Fruit fly (Drosophila melanogaster) whole organism, embryonic: ENCODE results near the gene Ilp5.

Experiments used
- ATbp ChIP-seq: fragments of 200-800 bp; sonication (Bioruptor generic); optimal IDR thresholded peaks from 2 replicates; lab custom pipeline; 2017; ENCODE audit warnings: missing biosample characterization, mild to moderate bottlenecking, missing genetic modification characterization, missing genetic modification reagents
- Ada2b ChIP-seq: fragments of 200-800 bp; sonication (Bioruptor generic); IDR thresholded peaks from 2 replicates; pipeline ENCODE4 v1.3.6; 2022; ENCODE audit warnings: missing biosample characterization, missing genetic modification characterization
- Awh ChIP-seq: fragments of 200-800 bp; sonication (Bioruptor generic); IDR thresholded peaks from 2 replicates; pipeline ENCODE4, ENCODE4 v1.3.6; 2022; ENCODE audit warnings: missing biosample characterization, missing genetic modification characterization
- CG10543 ChIP-seq: fragments of 200-800 bp; sonication (Bioruptor generic); optimal IDR thresholded peaks from 3 replicates; lab custom pipeline; 2017; ENCODE audit warnings: missing biosample characterization, mild to moderate bottlenecking, missing genetic modification characterization, moderate library complexity
- CG10654 ChIP-seq: fragments of 200-800 bp; sonication (Bioruptor generic); optimal IDR thresholded peaks from 2 replicates; lab custom pipeline; 2016; ENCODE audit warnings: missing biosample characterization, missing genetic modification characterization
- CG11247 ChIP-seq: fragments of 200-800 bp; sonication (Bioruptor generic); IDR thresholded peaks from 2 replicates; pipeline ENCODE4 v1.3.6; 2022; ENCODE audit warnings: missing biosample characterization, missing genetic modification characterization
- CG17568 ChIP-seq: fragments of 200-800 bp; sonication (Bioruptor generic); optimal IDR thresholded peaks from 2 replicates; lab custom pipeline; 2018; ENCODE audit warnings: missing biosample characterization, mild to moderate bottlenecking, missing genetic modification characterization, moderate library complexity
- CG17829 ChIP-seq: fragments of 200-800 bp; optimal IDR thresholded peaks from 2 replicates; lab custom pipeline; 2019; ENCODE audit warnings: missing biosample characterization, mild to moderate bottlenecking, missing genetic modification characterization, moderate library complexity
- CG2199 ChIP-seq: fragments of 200-800 bp; sonication (Bioruptor generic); IDR thresholded peaks from 3 replicates; pipeline ENCODE4 v1.3.6; 2022; ENCODE audit warnings: missing biosample characterization, missing genetic modification characterization
- CG30431 ChIP-seq: fragments of 200-800 bp; sonication (Bioruptor generic); optimal IDR thresholded peaks from 2 replicates; lab custom pipeline; 2017; ENCODE audit warnings: missing biosample characterization, missing genetic modification characterization
- CG4282 ChIP-seq: fragments of 200-800 bp; sonication (Bioruptor generic); optimal IDR thresholded peaks from 2 replicates; lab custom pipeline; 2016; ENCODE audit warnings: missing biosample characterization, missing genetic modification characterization
- CG8478 ChIP-seq: fragments of >200 bp; optimal IDR thresholded peaks from 2 replicates; lab custom pipeline; 2018
- CHES-1-like ChIP-seq: fragments of 200-800 bp; sonication (Bioruptor generic); optimal IDR thresholded peaks from 2 replicates; lab custom pipeline; 2016; ENCODE audit warnings: missing biosample characterization, missing genetic modification characterization
- D19B ChIP-seq: fragments of 200-800 bp; sonication (Bioruptor generic); optimal IDR thresholded peaks from 2 replicates; lab custom pipeline; 2017; ENCODE audit warnings: missing biosample characterization, mild to moderate bottlenecking, missing genetic modification characterization
- Dip3 ChIP-seq: fragments of 200-800 bp; sonication (Bioruptor generic); optimal IDR thresholded peaks from 3 replicates; lab custom pipeline; 2016; ENCODE audit warnings: missing biosample characterization, missing genetic modification characterization
- E2f2 ChIP-seq: fragments of 200-800 bp; sonication (Bioruptor generic); IDR thresholded peaks from 2 replicates; pipeline ENCODE4 v1.3.6; 2022; ENCODE audit warnings: missing biosample characterization, missing genetic modification characterization
- Fer1 ChIP-seq: fragments of 200-800 bp; sonication (Bioruptor generic); optimal IDR thresholded peaks from 2 replicates; lab custom pipeline; 2017; ENCODE audit warnings: missing biosample characterization, mild to moderate bottlenecking, missing genetic modification characterization
- HHEX ChIP-seq: fragments of 200-800 bp; sonication (Bioruptor generic); optimal IDR thresholded peaks from 3 replicates; lab custom pipeline; 2017; ENCODE audit warnings: missing biosample characterization, mild to moderate bottlenecking, missing genetic modification characterization, missing genetic modification reagents
- HmgD ChIP-seq: fragments of 200-800 bp; sonication (Bioruptor generic); optimal IDR thresholded peaks from 3 replicates; lab custom pipeline; 2016; ENCODE audit warnings: missing biosample characterization, missing genetic modification characterization
- Kr ChIP-seq: fragments of 200-800 bp; sonication (Bioruptor generic); optimal IDR thresholded peaks from 2 replicates; lab custom pipeline; 2017; ENCODE audit warnings: missing biosample characterization, mild to moderate bottlenecking, missing genetic modification characterization
- Lhr ChIP-seq: fragments of 200-800 bp; sonication (Bioruptor generic); optimal IDR thresholded peaks from 3 replicates; lab custom pipeline; 2017; ENCODE audit warnings: mild to moderate bottlenecking, missing biosample characterization, missing genetic modification reagents, missing genetic modification characterization
- Meics ChIP-seq: fragments of 200-800 bp; sonication (Bioruptor generic); optimal IDR thresholded peaks from 2 replicates; lab custom pipeline; 2017; ENCODE audit warnings: missing biosample characterization, mild to moderate bottlenecking, missing genetic modification characterization
- Mes4 ChIP-seq: fragments of 200-800 bp; sonication (Bioruptor generic); optimal IDR thresholded peaks from 2 replicates; lab custom pipeline; 2016; ENCODE audit warnings: missing biosample characterization, missing genetic modification characterization
- NC2β ChIP-seq: fragments of 200-800 bp; sonication (Bioruptor generic); optimal IDR thresholded peaks from 2 replicates; lab custom pipeline; 2016; ENCODE audit warnings: missing biosample characterization, missing genetic modification characterization
- Neu2 ChIP-seq: fragments of 200-800 bp; sonication (Bioruptor generic); optimal IDR thresholded peaks from 3 replicates; lab custom pipeline; 2016; ENCODE audit warnings: missing biosample characterization, missing genetic modification characterization, borderline replicate concordance
- Nf-YC ChIP-seq: fragments of 200-800 bp; optimal IDR thresholded peaks from 3 replicates; lab custom pipeline; 2019; ENCODE audit warnings: missing biosample characterization, mild to moderate bottlenecking, missing genetic modification characterization, moderate library complexity
- Tbp ChIP-seq: fragments of >200 bp; optimal IDR thresholded peaks from 2 replicates; lab custom pipeline; 2018; ENCODE audit warnings: missing biosample characterization, missing genetic modification characterization
- az2 ChIP-seq: fragments of 200-800 bp; sonication (Bioruptor generic); optimal IDR thresholded peaks from 3 replicates; lab custom pipeline; 2016; ENCODE audit warnings: missing biosample characterization, missing genetic modification characterization
- bab2 ChIP-seq: fragments of 200-800 bp; sonication (Bioruptor generic); optimal IDR thresholded peaks from 2 replicates; lab custom pipeline; 2016; ENCODE audit warnings: missing biosample characterization, missing genetic modification characterization
- bbx ChIP-seq: fragments of 200-800 bp; sonication (Bioruptor generic); IDR thresholded peaks from 2 replicates; pipeline ENCODE4 v1.3.6; 2022; ENCODE audit warnings: missing biosample characterization, missing genetic modification characterization; ENCODE audit not compliant: partially characterized antibody
- bowl ChIP-seq: fragments of 200-800 bp; sonication (Bioruptor generic); IDR thresholded peaks from 2 replicates; pipeline ENCODE4 v1.3.6; 2022; ENCODE audit warnings: missing biosample characterization, missing genetic modification characterization
- bsh ChIP-seq, 2 experiments: fragments of 200-800 bp; sonication (Bioruptor generic); optimal IDR thresholded peaks; 2 replicates each; lab custom pipeline; 2017 to 2018; ENCODE audit warnings: mild to moderate bottlenecking in 2 of 2, missing biosample characterization in 2 of 2, missing genetic modification characterization in 2 of 2, moderate library complexity in 1 of 2
- chm ChIP-seq: fragments of 200-800 bp; sonication (Bioruptor generic); IDR thresholded peaks from 2 replicates; pipeline ENCODE4 v1.3.6; 2022; ENCODE audit warnings: missing biosample characterization, missing genetic modification characterization
- cwo ChIP-seq: fragments of 200-800 bp; sonication (Bioruptor generic); optimal IDR thresholded peaks from 3 replicates; lab custom pipeline; 2017; ENCODE audit warnings: missing biosample characterization, missing genetic modification characterization, mild to moderate bottlenecking, moderate library complexity, missing genetic modification reagents
- gem ChIP-seq: fragments of 200-800 bp; sonication (Bioruptor generic); optimal IDR thresholded peaks from 2 replicates; lab custom pipeline; 2019; ENCODE audit warnings: missing biosample characterization, mild to moderate bottlenecking, missing genetic modification characterization, moderate library complexity
- gfzf ChIP-seq: fragments of 200-800 bp; sonication (Bioruptor generic); optimal IDR thresholded peaks from 2 replicates; lab custom pipeline; 2016; ENCODE audit warnings: missing biosample characterization, mild to moderate bottlenecking, missing genetic modification characterization, moderate library complexity
- ind ChIP-seq: fragments of 200-800 bp; sonication (Bioruptor generic); optimal IDR thresholded peaks from 3 replicates; lab custom pipeline; 2016; ENCODE audit warnings: missing biosample characterization, missing genetic modification characterization
- insv ChIP-seq, 2 experiments: fragments of 200-800 bp; sonication (Bioruptor generic); optimal IDR thresholded peaks; 3 replicates each; lab custom pipeline; 2016 to 2018; ENCODE audit warnings: missing biosample characterization in 2 of 2, missing genetic modification characterization in 2 of 2
- lbe ChIP-seq: fragments of 200-800 bp; sonication (Bioruptor generic); optimal IDR thresholded peaks from 2 replicates; lab custom pipeline; 2016; ENCODE audit warnings: missing biosample characterization, mild to moderate bottlenecking, missing genetic modification characterization
- mam ChIP-seq: fragments of 200-800 bp; sonication (Bioruptor generic); optimal IDR thresholded peaks from 3 replicates; lab custom pipeline; 2016; ENCODE audit warnings: missing biosample characterization, missing genetic modification characterization
- salm ChIP-seq: fragments of 200-800 bp; sonication (Bioruptor generic); optimal IDR thresholded peaks from 2 replicates; lab custom pipeline; 2018; ENCODE audit warnings: missing biosample characterization, mild to moderate bottlenecking, missing genetic modification characterization
- sc ChIP-seq, 3 experiments: fragments of >200 bp in 2 of 3; fragments of 200-800 bp in 1 of 3; sonication (Bioruptor generic) in 1 of 3; optimal IDR thresholded peaks; 2 replicates in 2 of 3; 3 replicates in 1 of 3; lab custom pipeline; 2017; ENCODE audit warnings: mild to moderate bottlenecking in 1 of 3, missing biosample characterization in 1 of 3, missing genetic modification characterization in 1 of 3, missing genetic modification reagents in 1 of 3
- sisA ChIP-seq: fragments of 200-800 bp; sonication (Bioruptor generic); IDR thresholded peaks from 2 replicates; pipeline ENCODE4 v1.3.6; 2022; ENCODE audit warnings: missing biosample characterization, missing genetic modification characterization
- slbo ChIP-seq: fragments of 200-800 bp; sonication (Bioruptor generic); IDR thresholded peaks from 2 replicates; pipeline ENCODE4 v1.3.6; 2022; ENCODE audit warnings: missing biosample characterization, missing genetic modification characterization
- so ChIP-seq: fragments of 200-800 bp; sonication (Bioruptor generic); IDR thresholded peaks from 3 replicates; pipeline ENCODE4 v1.3.6; 2022; ENCODE audit warnings: missing biosample characterization, missing genetic modification characterization
- ssp ChIP-seq: fragments of 200-800 bp; sonication (Bioruptor generic); IDR thresholded peaks from 2 replicates; pipeline ENCODE4 v1.3.6; 2022; ENCODE audit warnings: missing biosample characterization, missing genetic modification characterization
- trem ChIP-seq: fragments of 200-800 bp; optimal IDR thresholded peaks from 3 replicates; lab custom pipeline; 2019; ENCODE audit warnings: missing biosample characterization, mild to moderate bottlenecking, missing genetic modification characterization, moderate library complexity
- tup ChIP-seq: fragments of 200-800 bp; sonication (Bioruptor generic); optimal IDR thresholded peaks from 2 replicates; lab custom pipeline; 2016; ENCODE audit warnings: missing biosample characterization, mild to moderate bottlenecking, missing genetic modification characterization, moderate library complexity
- vfl ChIP-seq: fragments of 200-800 bp; sonication (Bioruptor generic); optimal IDR thresholded peaks from 2 replicates; lab custom pipeline; 2016; ENCODE audit warnings: missing biosample characterization, missing genetic modification characterization

The Ilp5 gene

dm6 chr3L:9856430-9857218 lies 32.9 kb upstream of the Ilp5 start (continued):
- TF ChIP-seq Meics (GFP tag; lab: Kevin White, UChicago) (peak; percentile 69), CG10543 (no peak), Lhr (GFP tag; lab: Kevin White, UChicago) (peak; percentile 48), Fer1 (GFP tag; lab: Kevin White, UChicago) (peak; percentile 61), salm (peak; percentile 77), slbo (GFP tag; lab: Robert Waterston, UW) (peak; percentile 69), HHEX (GFP tag; lab: Kevin White, UChicago) (peak; percentile 67), az2 (GFP tag; lab: Kevin White, UChicago) (peak; percentile 84), gem (tag; lab: Kevin White, UChicago) (peak; percentile 94), D19B (GFP tag; lab: Kevin White, UChicago) (no peak), tup (peak; percentile 12), Neu2 (GFP tag; lab: Kevin White, UChicago) (no peak), Dip3 (no peak), Mes4 (GFP tag; lab: Kevin White, UChicago) (no peak), E2f2 (GFP tag; lab: Robert Waterston, UW) (peak; percentile 37), CG2199 (no peak; the same call in 2 of the 3 replicates), bsh (GFP tag; optimal IDR thresholded peaks at IDR 0.05; lab: Kevin White, UChicago) (peak in 1 of 2 experiments; percentile 95), NC2β (GFP tag; lab: Kevin White, UChicago) (no peak), sisA (GFP tag; lab: Robert Waterston, UW) (peak; percentile 85), CHES-1-like (no peak), Tbp (GFP tag; lab: Kevin White, UChicago) (no peak), CG11247 (GFP tag; lab: Robert Waterston, UW) (peak; percentile 68; the same call in 1 of the 2 replicates), trem (tag; lab: Kevin White, UChicago) (peak; percentile 94), bowl (GFP tag; lab: Robert Waterston, UW) (no peak), CG4282 (GFP tag; lab: Kevin White, UChicago) (no peak), ATbp (GFP tag; lab: Kevin White, UChicago) (peak; percentile 81), ind (GFP tag; lab: Kevin White, UChicago) (peak; percentile 57), gfzf (no peak), so (GFP tag; lab: Robert Waterston, UW) (peak; percentile 80; the same call in 2 of the 3 replicates), CG17568 (GFP tag; lab: Kevin White, UChicago) (peak; percentile 57), Kr (GFP tag; lab: Kevin White, UChicago) (peak; percentile 2), Awh (GFP tag; lab: Robert Waterston, UW) (peak; percentile 88), bab2 (GFP tag; lab: Kevin White, UChicago) (no peak), HmgD (GFP tag; lab: Kevin White, UChicago) (no peak), Ada2b (GFP tag; lab: Robert Waterston, UW) (peak; percentile 69), vfl (no peak), bbx (GFP tag; lab: Robert Waterston, UW) (no peak), CG8478 (lab: Kevin White, UChicago) (no peak), Nf-YC (peak; percentile 32), insv (GFP tag; optimal IDR thresholded peaks at IDR 0.05; lab: Kevin White, UChicago) (no peak), sc (optimal IDR thresholded peaks at IDR 0.05; lab: Kevin White, UChicago) (no peak), sc (GFP tag; optimal IDR thresholded peaks at IDR 0.05; lab: Kevin White, UChicago) (peak; percentile 79), CG10654 (GFP tag; lab: Kevin White, UChicago) (peak; percentile 67), ssp (GFP tag; lab: Robert Waterston, UW) (peak; percentile 74), chm (GFP tag; lab: Robert Waterston, UW) (peak; percentile 75), lbe (GFP tag; lab: Kevin White, UChicago) (no peak), cwo (GFP tag; lab: Kevin White, UChicago) (peak; percentile 28), CG17829 (peak; percentile 95), CG30431 (GFP tag; lab: Kevin White, UChicago) (peak; percentile 75), mam (GFP tag; lab: Kevin White, UChicago) (no peak)
